Worm (Caenorhabditis elegans) whole organism, mixed stage, embryonic: Measurements from ENCODE around the gene cest-25.
A peak's percentile ranks its signal among the peaks of the same experiment; 100 is the strongest.

ENCODE experiments used
- M03D4.4 ChIP-seq: sonication (generic microtip); optimal IDR thresholded peaks from 2 replicates; lab custom pipeline; 2017; ENCODE audit warnings: mild to moderate bottlenecking, missing genetic modification characterization, missing compliant biosample characterization
- bed-3 ChIP-seq: fragments of 200-800 bp; sonication (Bioruptor generic); optimal IDR thresholded peaks from 3 replicates; lab custom pipeline; 2018; ENCODE audit warnings: mild to moderate bottlenecking, missing genetic modification characterization, moderate library complexity, missing compliant biosample characterization
- blmp-1 ChIP-seq: fragments of 150-350 bp; optimal IDR thresholded peaks from 2 replicates; lab custom pipeline; 2014; ENCODE audit warnings: missing biosample characterization, missing genetic modification characterization
- ceh-39 ChIP-seq: fragments of 150-350 bp; optimal IDR thresholded peaks from 2 replicates; lab custom pipeline; 2014; ENCODE audit warnings: missing biosample characterization, missing genetic modification characterization
- ceh-43 ChIP-seq: fragments of 200-800 bp; sonication (Bioruptor generic); optimal IDR thresholded peaks from 2 replicates; lab custom pipeline; 2018; ENCODE audit warnings: mild to moderate bottlenecking, missing genetic modification characterization, moderate library complexity, missing compliant biosample characterization
- ceh-83 ChIP-seq: fragments of 200-800 bp; sonication (Bioruptor generic); optimal IDR thresholded peaks from 2 replicates; lab custom pipeline; 2018; ENCODE audit warnings: mild to moderate bottlenecking, missing genetic modification characterization, missing compliant biosample characterization
- ces-1 ChIP-seq: fragments of 150-350 bp; optimal IDR thresholded peaks from 2 replicates; lab custom pipeline; 2014; ENCODE audit warnings: missing biosample characterization, missing genetic modification reagents, missing genetic modification characterization
- cnd-1 ChIP-seq: fragments of 200-800 bp; sonication (Bioruptor generic); optimal IDR thresholded peaks from 2 replicates; lab custom pipeline; 2018; ENCODE audit warnings: mild to moderate bottlenecking, missing genetic modification characterization, missing compliant biosample characterization
- drap-1 ChIP-seq: fragments of 200-800 bp; sonication (Bioruptor generic); optimal IDR thresholded peaks from 3 replicates; lab custom pipeline; 2018; ENCODE audit warnings: mild to moderate bottlenecking, missing genetic modification characterization, missing compliant biosample characterization
- elt-1 ChIP-seq: sonication (generic microtip); optimal IDR thresholded peaks from 2 replicates; lab custom pipeline; 2017; ENCODE audit warnings: missing genetic modification characterization, mild to moderate bottlenecking, missing compliant biosample characterization, antibody characterized with exemption, moderate library complexity, borderline replicate concordance; ENCODE audit not compliant: insufficient read depth
- elt-3 ChIP-seq: fragments of 150-350 bp; optimal IDR thresholded peaks from 2 replicates; lab custom pipeline; 2014; ENCODE audit warnings: missing biosample characterization, missing genetic modification characterization
- flh-1 ChIP-seq: fragments of 200-800 bp; sonication (Bioruptor generic); optimal IDR thresholded peaks from 2 replicates; lab custom pipeline; 2018; ENCODE audit warnings: mild to moderate bottlenecking, missing genetic modification characterization, moderate library complexity, missing compliant biosample characterization
- ham-2 ChIP-seq: fragments of 200-800 bp; sonication (Bioruptor generic); optimal IDR thresholded peaks from 2 replicates; lab custom pipeline; 2018; ENCODE audit warnings: mild to moderate bottlenecking, missing genetic modification characterization, missing compliant biosample characterization
- hlh-1 ChIP-seq: fragments of 150-350 bp; optimal IDR thresholded peaks from 2 replicates; lab custom pipeline; 2014; ENCODE audit warnings: missing biosample characterization, missing genetic modification reagents, missing genetic modification characterization
- lin-13 ChIP-seq: fragments of 150-350 bp; optimal IDR thresholded peaks from 2 replicates; lab custom pipeline; 2014; ENCODE audit warnings: missing biosample characterization, missing genetic modification characterization
- lin-32 ChIP-seq: fragments of 200-800 bp; sonication (Bioruptor generic); optimal IDR thresholded peaks from 2 replicates; lab custom pipeline; 2018; ENCODE audit warnings: mild to moderate bottlenecking, missing genetic modification characterization, missing compliant biosample characterization
- lsy-2 ChIP-seq: fragments of 150-350 bp; optimal IDR thresholded peaks from 2 replicates; lab custom pipeline; 2014; ENCODE audit warnings: missing biosample characterization, missing genetic modification characterization
- mab-5 ChIP-seq: fragments of 150-350 bp; optimal IDR thresholded peaks from 2 replicates; lab custom pipeline; 2014; ENCODE audit warnings: missing biosample characterization, missing genetic modification characterization
- mep-1 ChIP-seq: fragments of 150-350 bp; optimal IDR thresholded peaks from 2 replicates; lab custom pipeline; 2017; ENCODE audit warnings: missing biosample characterization, missing genetic modification reagents, missing genetic modification characterization, inconsistent platforms
- mls-2 ChIP-seq: sonication (generic microtip); optimal IDR thresholded peaks from 2 replicates; lab custom pipeline; 2016; ENCODE audit warnings: mild to moderate bottlenecking, missing genetic modification characterization, moderate library complexity, missing compliant biosample characterization
- nhr-12 ChIP-seq: fragments of 150-350 bp; optimal IDR thresholded peaks from 2 replicates; lab custom pipeline; 2014; ENCODE audit warnings: missing biosample characterization, missing genetic modification characterization
- nhr-2 ChIP-seq: fragments of 150-350 bp; optimal IDR thresholded peaks from 2 replicates; lab custom pipeline; 2014; ENCODE audit warnings: missing biosample characterization, missing genetic modification characterization
- nhr-237 ChIP-seq: fragments of 150-350 bp; optimal IDR thresholded peaks from 2 replicates; lab custom pipeline; 2014; ENCODE audit warnings: missing biosample characterization, missing genetic modification characterization
- nhr-28 ChIP-seq: fragments of 150-350 bp; optimal IDR thresholded peaks from 2 replicates; lab custom pipeline; 2014; ENCODE audit warnings: missing biosample characterization, missing genetic modification characterization
- nhr-76 ChIP-seq: sonication (generic microtip); optimal IDR thresholded peaks from 2 replicates; lab custom pipeline; 2017; ENCODE audit warnings: missing biosample characterization, missing genetic modification characterization
- pha-4 ChIP-seq: fragments of 150-350 bp; optimal IDR thresholded peaks from 2 replicates; lab custom pipeline; 2018; ENCODE audit warnings: missing biosample characterization, missing genetic modification reagents, missing genetic modification characterization
- sem-2 ChIP-seq: fragments of 200-800 bp; sonication (Bioruptor generic); optimal IDR thresholded peaks from 2 replicates; lab custom pipeline; 2018; ENCODE audit warnings: mild to moderate bottlenecking, missing genetic modification characterization, missing compliant biosample characterization
- snpc-4 ChIP-seq: fragments of 150-350 bp; optimal IDR thresholded peaks from 2 replicates; lab custom pipeline; 2014; ENCODE audit warnings: missing biosample characterization, missing genetic modification characterization
- sptf-1 ChIP-seq: sonication (generic microtip); optimal IDR thresholded peaks from 2 replicates; lab custom pipeline; 2017; ENCODE audit warnings: mild to moderate bottlenecking, missing genetic modification characterization, moderate library complexity, missing compliant biosample characterization
- tbx-8 ChIP-seq: fragments of 200-800 bp; sonication (Bioruptor generic); optimal IDR thresholded peaks from 2 replicates; lab custom pipeline; 2018; ENCODE audit warnings: mild to moderate bottlenecking, missing genetic modification characterization, moderate library complexity, missing compliant biosample characterization
- unc-120 ChIP-seq: sonication (generic microtip); optimal IDR thresholded peaks from 2 replicates; lab custom pipeline; 2017; ENCODE audit warnings: missing genetic modification characterization, missing compliant biosample characterization; ENCODE audit not compliant: poor library complexity, severe bottlenecking
- unc-39 ChIP-seq: fragments of 150-350 bp; optimal IDR thresholded peaks from 2 replicates; lab custom pipeline; 2014; ENCODE audit warnings: missing biosample characterization, missing genetic modification characterization
- unc-62 ChIP-seq: fragments of 150-350 bp; optimal IDR thresholded peaks from 2 replicates; lab custom pipeline; 2014; ENCODE audit warnings: missing biosample characterization, missing genetic modification reagents, missing genetic modification characterization
- zip-8 ChIP-seq: fragments of 150-350 bp; optimal IDR thresholded peaks from 2 replicates; lab custom pipeline; 2014; ENCODE audit warnings: missing biosample characterization, missing genetic modification characterization
- ztf-11 ChIP-seq: fragments of 150-350 bp; optimal IDR thresholded peaks from 2 replicates; lab custom pipeline; 2014; ENCODE audit warnings: missing biosample characterization, missing genetic modification characterization

cest-25 gene

DNA sequence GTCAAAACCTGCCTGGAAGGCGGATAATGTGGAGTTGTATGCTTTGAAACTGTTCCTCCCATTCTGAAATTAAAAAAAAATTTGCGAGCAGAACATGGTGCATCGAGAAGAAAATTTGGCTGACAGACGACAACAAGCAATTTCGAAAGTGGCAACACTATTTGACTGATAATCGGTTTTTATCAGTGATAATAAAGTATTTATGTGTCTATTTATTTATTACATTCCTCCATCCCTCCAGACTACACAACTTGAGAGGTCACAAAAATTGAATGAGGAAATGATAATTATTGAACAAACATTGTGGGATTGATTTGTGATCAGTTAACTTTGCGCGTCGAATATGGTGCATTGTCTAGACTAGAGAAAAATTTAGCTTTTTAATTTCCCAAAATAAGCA lies at the start of gene cest-25:
TSS of gene cest-25 (minus strand) at position 63 of the 400 bp plus-strand sequence.
- TF ChIP-seq mep-1 (tag; lab: Kevin White, UChicago): no peak
- TF ChIP-seq lin-32: no peak
- no peak for TF ChIP-seq blmp-1 (tag; lab: Kevin White, UChicago)
- no peak for TF ChIP-seq ztf-11 (tag; lab: Kevin White, UChicago)
- TF ChIP-seq ceh-39 (tag; lab: Kevin White, UChicago): no peak
- no peak for TF ChIP-seq ceh-43 (GFP tag; lab: Kevin White, UChicago)
- TF ChIP-seq ces-1 (GFP tag; lab: Kevin White, UChicago): no peak
- TF ChIP-seq nhr-28 (tag; lab: Kevin White, UChicago): no peak
- no peak for TF ChIP-seq bed-3 (GFP tag; lab: Kevin White, UChicago)
- TF ChIP-seq unc-120 (tag; lab: Kevin White, UChicago): no peak
- TF ChIP-seq lin-13 (tag; lab: Kevin White, UChicago): no peak
- no peak for TF ChIP-seq tbx-8
- TF ChIP-seq elt-1: no peak
- TF ChIP-seq flh-1 (GFP tag; lab: Kevin White, UChicago): no peak
- TF ChIP-seq pha-4 (tag; lab: Kevin White, UChicago): no peak
- no peak for TF ChIP-seq nhr-237 (tag; lab: Kevin White, UChicago)
- TF ChIP-seq elt-3: no peak
- TF ChIP-seq drap-1 (GFP tag; lab: Kevin White, UChicago): no peak
- TF ChIP-seq, all 35 proteins: peak for 0

ce11 chrIII:2787979-2788491 lies 48.7 kb upstream of the cest-25 start, which contains the start of gene tbcc-1:
TSS of gene tbcc-1 (plus strand) at chrIII:2788441.
- TF ChIP-seq ceh-39 (tag; lab: Kevin White, UChicago): no peak
- TF ChIP-seq, all 35 proteins: peak for 0

- no peak for TF ChIP-seq lin-13 (tag; lab: Kevin White, UChicago)
- TF ChIP-seq nhr-237 (tag; lab: Kevin White, UChicago): no peak
- TF ChIP-seq blmp-1 (tag; lab: Kevin White, UChicago): no peak
- TF ChIP-seq zip-8: no peak
- no peak for TF ChIP-seq M03D4.4 (tag; lab: Kevin White, UChicago)
- no peak for TF ChIP-seq bed-3 (GFP tag; lab: Kevin White, UChicago)
- TF ChIP-seq elt-3: no peak
These were observed 47.4 kb upstream of the cest-25 start, which contains the start of gene nduc-2 for ce11 chrIII:2786740-2787139. TSS of gene nduc-2 (plus strand) at chrIII:2786852.

DNA sequence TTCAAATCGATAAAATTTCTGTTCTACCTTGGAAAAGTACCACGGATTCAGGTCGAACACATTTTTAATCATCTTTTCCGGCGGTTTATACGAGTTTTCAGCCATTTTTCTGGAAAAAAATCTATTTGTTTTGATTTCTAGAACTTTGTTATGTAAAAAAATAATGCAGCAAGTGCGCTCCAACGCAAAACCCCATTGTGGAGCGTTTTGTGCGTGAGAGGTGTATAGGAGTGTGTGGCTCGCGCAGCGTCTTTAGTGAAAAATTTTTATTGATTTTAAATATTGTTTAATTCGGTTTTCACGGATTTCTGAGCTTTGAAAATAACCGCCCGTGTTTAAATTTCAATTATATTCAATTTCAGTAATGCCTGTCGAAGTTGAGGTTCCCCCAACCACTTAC lies 46.5 kb upstream of the cest-25 start, which contains the start of gene Y71H2AM.20:
TSS of gene Y71H2AM.20 (minus strand) at position 109 of the 400 bp plus-strand sequence.
- TF ChIP-seq lin-13 (tag; lab: Kevin White, UChicago) (peak; percentile 98), nhr-2 (tag; lab: Kevin White, UChicago) (peak; percentile 27), nhr-12 (tag; lab: Kevin White, UChicago) (no peak), drap-1 (GFP tag; lab: Kevin White, UChicago) (peak; percentile 79), ceh-83 (GFP tag; lab: Kevin White, UChicago) (no peak), unc-62 (GFP tag; lab: Kevin White, UChicago) (peak; percentile 51), elt-1 (peak; percentile 3), ceh-43 (GFP tag; lab: Kevin White, UChicago) (peak; percentile 60), ztf-11 (tag; lab: Kevin White, UChicago) (peak; percentile 77), ham-2 (no peak), blmp-1 (tag; lab: Kevin White, UChicago) (peak; percentile 46), tbx-8 (no peak), M03D4.4 (tag; lab: Kevin White, UChicago) (peak; percentile 65), unc-39 (tag; lab: Kevin White, UChicago) (no peak), nhr-76 (tag; lab: Kevin White, UChicago) (no peak), mab-5 (tag; lab: Kevin White, UChicago) (peak; percentile 67), ces-1 (GFP tag; lab: Kevin White, UChicago) (peak; percentile 89), nhr-28 (tag; lab: Kevin White, UChicago) (no peak), unc-120 (tag; lab: Kevin White, UChicago) (peak; percentile 56), snpc-4 (tag; lab: Kevin White, UChicago) (no peak), flh-1 (GFP tag; lab: Kevin White, UChicago) (no peak), pha-4 (tag; lab: Kevin White, UChicago) (peak; percentile 89), lin-32 (peak; percentile 20), nhr-237 (tag; lab: Kevin White, UChicago) (peak; percentile 96), zip-8 (no peak), mls-2 (peak; percentile 80), bed-3 (GFP tag; lab: Kevin White, UChicago) (no peak), hlh-1 (tag; lab: Kevin White, UChicago) (peak; percentile 79), mep-1 (tag; lab: Kevin White, UChicago) (peak; percentile 100), sem-2 (GFP tag; lab: Kevin White, UChicago) (no peak), cnd-1 (tag; lab: Kevin White, UChicago) (peak; percentile 77), ceh-39 (tag; lab: Kevin White, UChicago) (peak; percentile 92), elt-3 (peak; percentile 15), sptf-1 (peak; percentile 88), lsy-2 (tag; lab: Kevin White, UChicago) (peak; percentile 93)
- TF ChIP-seq, all 35 proteins: peak for 23
